Fruit fly (Drosophila melanogaster) whole organism, embryonic: Measurements from ENCODE around the gene CG42728.

ENCODE experiments used
- Abd-B ChIP-seq: fragments of 200-800 bp; sonication (Bioruptor generic); optimal IDR thresholded peaks from 2 replicates; lab custom pipeline; 2018; ENCODE audit warnings: missing biosample characterization, mild to moderate bottlenecking, missing genetic modification characterization, moderate library complexity
- Ada2b ChIP-seq: fragments of 200-800 bp; sonication (Bioruptor generic); IDR thresholded peaks from 2 replicates; pipeline ENCODE4 v1.3.6; 2022; ENCODE audit warnings: missing biosample characterization, missing genetic modification characterization
- Asciz ChIP-seq: fragments of 200-800 bp; sonication (Bioruptor generic); optimal IDR thresholded peaks from 2 replicates; lab custom pipeline; 2017; ENCODE audit warnings: missing biosample characterization, mild to moderate bottlenecking, missing genetic modification characterization, missing genetic modification reagents
- Blimp-1 ChIP-seq: fragments of 200-800 bp; sonication (Bioruptor generic); optimal IDR thresholded peaks from 3 replicates; lab custom pipeline; 2018; ENCODE audit warnings: missing biosample characterization, missing genetic modification characterization, mild to moderate bottlenecking, moderate library complexity, missing genetic modification reagents
- CG11247 ChIP-seq: fragments of 200-800 bp; sonication (Bioruptor generic); IDR thresholded peaks from 2 replicates; pipeline ENCODE4 v1.3.6; 2022; ENCODE audit warnings: missing biosample characterization, missing genetic modification characterization
- CG11560 ChIP-seq: fragments of 200-800 bp; sonication (Bioruptor generic); IDR thresholded peaks from 3 replicates; pipeline ENCODE4 v1.3.6; 2022; ENCODE audit warnings: missing biosample characterization, missing genetic modification characterization
- CG11695 ChIP-seq: fragments of 200-800 bp; sonication (Bioruptor generic); IDR thresholded peaks from 3 replicates; pipeline ENCODE4 v1.3.6; 2022; ENCODE audit warnings: missing biosample characterization, missing genetic modification characterization
- CG1233 ChIP-seq: fragments of 200-800 bp; sonication (Bioruptor generic); optimal IDR thresholded peaks from 4 replicates; lab custom pipeline; 2018; ENCODE audit warnings: missing biosample characterization, mild to moderate bottlenecking, missing genetic modification characterization
- CG15011 ChIP-seq: fragments of 200-800 bp; sonication (Bioruptor generic); optimal IDR thresholded peaks from 3 replicates; lab custom pipeline; 2018; ENCODE audit warnings: missing biosample characterization, mild to moderate bottlenecking, missing genetic modification characterization
- CG17361 ChIP-seq: fragments of 200-800 bp; sonication (Bioruptor generic); IDR thresholded peaks from 3 replicates; pipeline ENCODE4 v1.3.6; 2022; ENCODE audit warnings: missing biosample characterization, missing genetic modification characterization
- CG2202 ChIP-seq: fragments of 200-800 bp; sonication (Bioruptor generic); optimal IDR thresholded peaks from 2 replicates; lab custom pipeline; 2018; ENCODE audit warnings: missing biosample characterization, mild to moderate bottlenecking, missing genetic modification characterization
- CG32767 ChIP-seq: fragments of 200-800 bp; sonication (Bioruptor generic); IDR thresholded peaks from 2 replicates; pipeline ENCODE4 v1.3.6; 2022; ENCODE audit warnings: missing biosample characterization, missing genetic modification characterization
- CG32772 ChIP-seq: fragments of 200-800 bp; sonication (Bioruptor generic); IDR thresholded peaks from 2 replicates; pipeline ENCODE4 v1.3.6; 2022; ENCODE audit warnings: missing biosample characterization, missing genetic modification characterization
- CG4282 ChIP-seq: fragments of 200-800 bp; sonication (Bioruptor generic); optimal IDR thresholded peaks from 2 replicates; lab custom pipeline; 2016; ENCODE audit warnings: missing biosample characterization, missing genetic modification characterization
- CG4328 ChIP-seq: fragments of 200-800 bp; sonication (Bioruptor generic); optimal IDR thresholded peaks from 3 replicates; lab custom pipeline; 2017; ENCODE audit warnings: missing biosample characterization, missing genetic modification reagents, missing genetic modification characterization
- CG43689 ChIP-seq: fragments of 200-800 bp; sonication (Bioruptor generic); IDR thresholded peaks from 2 replicates; pipeline ENCODE4 v1.3.6; 2022; ENCODE audit warnings: missing biosample characterization, missing genetic modification characterization
- CG4424 ChIP-seq: fragments of 200-800 bp; sonication (Bioruptor generic); optimal IDR thresholded peaks from 3 replicates; lab custom pipeline; 2016; ENCODE audit warnings: missing biosample characterization, missing genetic modification characterization
- CG5180 ChIP-seq: fragments of 200-800 bp; sonication (Bioruptor generic); optimal IDR thresholded peaks from 3 replicates; lab custom pipeline; 2017; ENCODE audit warnings: missing biosample characterization, missing genetic modification characterization, mild to moderate bottlenecking, moderate library complexity, missing genetic modification reagents
- CG6175 ChIP-seq: fragments of 200-800 bp; sonication (Bioruptor generic); IDR thresholded peaks from 3 replicates; pipeline ENCODE4 v1.3.6; 2022; ENCODE audit warnings: missing biosample characterization, missing genetic modification characterization
- CG6813 ChIP-seq: fragments of 200-800 bp; sonication (Bioruptor generic); optimal IDR thresholded peaks from 2 replicates; lab custom pipeline; 2017; ENCODE audit warnings: missing biosample characterization, missing genetic modification characterization, mild to moderate bottlenecking, moderate library complexity, missing genetic modification reagents
- CG9797 ChIP-seq: fragments of 200-800 bp; sonication (Bioruptor generic); optimal IDR thresholded peaks from 3 replicates; lab custom pipeline; 2018; ENCODE audit warnings: missing biosample characterization, mild to moderate bottlenecking, missing genetic modification characterization
- Dad ChIP-seq: fragments of 200-800 bp; sonication (Bioruptor generic); optimal IDR thresholded peaks from 3 replicates; lab custom pipeline; 2016; ENCODE audit warnings: missing biosample characterization, missing genetic modification characterization
- Doc2 ChIP-seq: fragments of 200-800 bp; sonication (Bioruptor generic); IDR thresholded peaks from 2 replicates; pipeline ENCODE4 v1.3.6; 2022; ENCODE audit warnings: missing biosample characterization, missing genetic modification characterization
- Ets97D ChIP-seq: fragments of 200-800 bp; sonication (Bioruptor generic); optimal IDR thresholded peaks from 3 replicates; lab custom pipeline; 2016; ENCODE audit warnings: missing biosample characterization, missing genetic modification characterization
- Fer2 ChIP-seq: fragments of 200-800 bp; sonication (Bioruptor generic); optimal IDR thresholded peaks from 2 replicates; lab custom pipeline; 2018; ENCODE audit warnings: missing biosample characterization, mild to moderate bottlenecking, missing genetic modification characterization, moderate library complexity
- MTF-1 ChIP-seq: fragments of 200-800 bp; sonication (Bioruptor generic); optimal IDR thresholded peaks from 2 replicates; lab custom pipeline; 2018; ENCODE audit warnings: missing biosample characterization, mild to moderate bottlenecking, missing genetic modification characterization, borderline replicate concordance
- Nf-YA ChIP-seq: fragments of 200-800 bp; sonication (Bioruptor generic); IDR thresholded peaks from 2 replicates; pipeline ENCODE4 v1.3.6; 2022; ENCODE audit warnings: missing biosample characterization, missing genetic modification characterization
- Nf-YB ChIP-seq: fragments of 200-800 bp; sonication (Bioruptor generic); optimal IDR thresholded peaks from 3 replicates; lab custom pipeline; 2019; ENCODE audit warnings: missing biosample characterization, mild to moderate bottlenecking, missing genetic modification characterization, moderate library complexity
- Six4 ChIP-seq: fragments of 200-800 bp; sonication (Bioruptor generic); optimal IDR thresholded peaks from 2 replicates; lab custom pipeline; 2016; ENCODE audit warnings: missing biosample characterization, missing genetic modification characterization
- Sry-β ChIP-seq: fragments of 200-800 bp; sonication (Bioruptor generic); optimal IDR thresholded peaks from 2 replicates; lab custom pipeline; 2018; ENCODE audit warnings: missing biosample characterization, mild to moderate bottlenecking, missing genetic modification characterization, moderate library complexity
- ac ChIP-seq: fragments of 200-800 bp; sonication (Bioruptor generic); optimal IDR thresholded peaks from 3 replicates; lab custom pipeline; 2017; ENCODE audit warnings: missing biosample characterization, mild to moderate bottlenecking, missing genetic modification characterization
- ara ChIP-seq: fragments of 200-800 bp; sonication (Bioruptor generic); IDR thresholded peaks from 2 replicates; pipeline ENCODE4 v1.3.6; 2022; ENCODE audit warnings: missing biosample characterization, missing genetic modification characterization
- cas ChIP-seq: fragments of 200-800 bp; sonication (Bioruptor generic); IDR thresholded peaks from 2 replicates; pipeline ENCODE4 v1.3.6; 2022; ENCODE audit warnings: missing biosample characterization, missing genetic modification characterization
- cato ChIP-seq: fragments of 200-800 bp; sonication (Bioruptor generic); optimal IDR thresholded peaks from 2 replicates; lab custom pipeline; 2016; ENCODE audit warnings: missing biosample characterization, missing genetic modification characterization, borderline replicate concordance
- chif ChIP-seq, 2 experiments: fragments of 200-800 bp; sonication (Bioruptor generic); optimal IDR thresholded peaks; 3 replicates each; lab custom pipeline; 2016; ENCODE audit warnings: missing biosample characterization in 2 of 2, missing genetic modification characterization in 2 of 2
- crp ChIP-seq, 2 experiments: fragments of 200-800 bp; sonication (Bioruptor generic); optimal IDR thresholded peaks; 2 replicates in 1 of 2; 3 replicates in 1 of 2; lab custom pipeline; 2017; ENCODE audit warnings: missing biosample characterization in 2 of 2, missing genetic modification characterization in 2 of 2, mild to moderate bottlenecking in 1 of 2, moderate library complexity in 1 of 2
- dan ChIP-seq: fragments of 200-800 bp; sonication (Bioruptor generic); IDR thresholded peaks from 2 replicates; pipeline ENCODE4 v1.3.6; 2022; ENCODE audit warnings: missing biosample characterization, missing genetic modification characterization
- dimm ChIP-seq: fragments of 200-800 bp; sonication (Bioruptor generic); IDR thresholded peaks from 2 replicates; pipeline ENCODE4 v1.3.6; 2022; ENCODE audit warnings: missing biosample characterization, missing genetic modification characterization
- dmrt99B ChIP-seq: fragments of 200-800 bp; sonication (Bioruptor generic); optimal IDR thresholded peaks from 2 replicates; lab custom pipeline; 2018; ENCODE audit warnings: missing biosample characterization, mild to moderate bottlenecking, missing genetic modification characterization, moderate library complexity
- grn ChIP-seq: fragments of 200-800 bp; sonication (Bioruptor generic); optimal IDR thresholded peaks from 3 replicates; lab custom pipeline; 2017; ENCODE audit warnings: missing biosample characterization, missing genetic modification characterization
- maf-S ChIP-seq: fragments of 200-800 bp; sonication (Bioruptor generic); optimal IDR thresholded peaks from 2 replicates; lab custom pipeline; 2016; ENCODE audit warnings: missing biosample characterization, missing genetic modification characterization
- mirr ChIP-seq: fragments of 200-800 bp; sonication (Bioruptor generic); optimal IDR thresholded peaks from 3 replicates; lab custom pipeline; 2018; ENCODE audit warnings: missing biosample characterization, mild to moderate bottlenecking, missing genetic modification characterization
- nerfin-1 ChIP-seq: fragments of 200-800 bp; sonication (Bioruptor generic); optimal IDR thresholded peaks from 3 replicates; lab custom pipeline; 2019; ENCODE audit warnings: missing biosample characterization, mild to moderate bottlenecking, missing genetic modification characterization, moderate library complexity
- pnt ChIP-seq: fragments of 200-800 bp; sonication (Bioruptor generic); optimal IDR thresholded peaks from 3 replicates; lab custom pipeline; 2016; ENCODE audit warnings: missing biosample characterization, missing genetic modification characterization
- prd ChIP-seq, 3 experiments: fragments of >200 bp in 2 of 3; fragments of 200-800 bp in 1 of 3; sonication (Bioruptor generic) in 1 of 3; optimal IDR thresholded peaks in 2 of 3; IDR thresholded peaks in 1 of 3; 2 replicates in 2 of 3; 3 replicates in 1 of 3; pipeline versions ENCODE4 v1.3.6 to Lab custom; 2017 to 2022; ENCODE audit warnings: missing biosample characterization in 1 of 3, missing genetic modification characterization in 1 of 3
- slp2 ChIP-seq: fragments of 200-800 bp; sonication (Bioruptor generic); optimal IDR thresholded peaks from 2 replicates; lab custom pipeline; 2016; ENCODE audit warnings: missing biosample characterization, missing genetic modification characterization
- vfl ChIP-seq: fragments of 200-800 bp; sonication (Bioruptor generic); optimal IDR thresholded peaks from 2 replicates; lab custom pipeline; 2016; ENCODE audit warnings: missing biosample characterization, missing genetic modification characterization
- wek ChIP-seq: fragments of 200-800 bp; sonication (Bioruptor generic); optimal IDR thresholded peaks from 3 replicates; lab custom pipeline; 2018; ENCODE audit warnings: missing biosample characterization, mild to moderate bottlenecking, missing genetic modification characterization, moderate library complexity

Gene CG42728

DNA sequence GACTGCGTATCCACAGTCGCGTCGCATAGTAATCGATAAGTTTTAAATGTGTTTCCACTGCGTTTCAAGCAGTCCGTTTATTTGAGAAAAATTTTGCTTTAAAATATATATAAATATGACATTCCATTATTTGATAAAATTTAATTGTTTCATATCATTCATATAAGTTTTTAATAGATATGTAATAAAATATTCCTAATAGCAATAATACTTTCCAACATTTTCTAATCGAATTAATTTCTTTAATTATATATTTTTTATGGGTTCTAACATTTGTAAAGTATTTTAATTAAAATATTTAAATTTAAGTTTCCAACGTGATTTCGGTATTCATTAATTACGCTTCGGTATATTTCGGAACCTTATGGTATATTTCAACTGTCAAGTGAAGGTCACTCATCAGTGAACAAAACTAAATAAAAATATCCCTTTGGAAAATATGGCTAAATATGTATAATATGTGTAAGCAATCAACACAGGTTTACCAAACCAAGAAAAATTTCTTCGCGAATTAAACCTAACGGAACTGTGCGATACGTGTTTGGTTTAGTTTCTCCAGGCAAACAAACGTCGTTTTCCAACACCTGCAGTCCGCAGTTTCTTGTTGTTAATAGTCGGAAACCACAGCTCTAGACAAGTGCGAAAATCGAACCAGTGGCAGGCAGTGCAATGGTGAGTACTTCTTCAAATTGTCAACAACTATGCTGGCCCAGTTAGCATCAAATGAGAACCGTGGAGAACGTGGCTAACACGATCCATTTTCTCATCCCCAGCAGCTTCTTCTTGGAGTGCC is 35.3 kb upstream of the CG42728 start, which contains the start of the genes CG7739 and SCCRO (continued):
- TF ChIP-seq dmrt99B (tag; lab: Kevin White, UChicago) = no peak
- TF ChIP-seq CG2202 (tag; lab: Kevin White, UChicago) = no peak
- no peak for TF ChIP-seq dan (GFP tag; lab: Robert Waterston, UW)
- no peak for TF ChIP-seq slp2 (GFP tag; lab: Kevin White, UChicago)
- TF ChIP-seq CG11560 = no peak; the same call in 2 of the 3 replicates
- no peak for TF ChIP-seq wek (GFP tag; lab: Kevin White, UChicago)
- TF ChIP-seq cato = peak; percentile 5
- peak; percentile 19 for TF ChIP-seq Dad (GFP tag; lab: Kevin White, UChicago)
- peak; percentile 30 for TF ChIP-seq Ets97D (GFP tag; lab: Kevin White, UChicago)
- TF ChIP-seq Nf-YA (GFP tag; lab: Robert Waterston, UW) = no peak
- no peak for TF ChIP-seq grn (GFP tag; lab: Kevin White, UChicago)
- peak; percentile 27 for TF ChIP-seq Nf-YB (GFP tag; lab: Kevin White, UChicago)
- no peak for TF ChIP-seq CG4282 (GFP tag; lab: Kevin White, UChicago)
- TF ChIP-seq CG9797 = peak; percentile 49
- TF ChIP-seq Six4 (GFP tag; lab: Kevin White, UChicago) = no peak
- TF ChIP-seq chif (GFP tag; optimal IDR thresholded peaks at IDR 0.05; lab: Kevin White, UChicago) = no peak
- TF ChIP-seq Ada2b (GFP tag; lab: Robert Waterston, UW) = peak; percentile 69
- no peak for TF ChIP-seq Blimp-1 (GFP tag; lab: Kevin White, UChicago)
- TF ChIP-seq prd (optimal IDR thresholded peaks at IDR 0.05; lab: Kevin White, UChicago) = no peak
- TF ChIP-seq prd (GFP tag; IDR thresholded peaks at IDR 0.05; lab: Robert Waterston, UW) = peak; percentile 51; the same call in 1 of the 3 replicates
- no peak for TF ChIP-seq CG6175 (GFP tag; lab: Robert Waterston, UW)
- TF ChIP-seq Abd-B (GFP tag; lab: Kevin White, UChicago) = peak; percentile 68
- TF ChIP-seq CG5180 (GFP tag; lab: Kevin White, UChicago) = no peak
- TF ChIP-seq CG32772 = peak; percentile 58
- peak in 1 of 2 experiments; percentile 70 for TF ChIP-seq crp (GFP tag; optimal IDR thresholded peaks at IDR 0.05; lab: Kevin White, UChicago)
- peak; percentile 43; the same call in 1 of the 2 replicates for TF ChIP-seq CG32767 (GFP tag; lab: Robert Waterston, UW)
- TF ChIP-seq ara (GFP tag; lab: Robert Waterston, UW) = no peak
- no peak for TF ChIP-seq pnt (GFP tag; lab: Kevin White, UChicago)
- no peak for TF ChIP-seq dimm (GFP tag; lab: Robert Waterston, UW)
- no peak for TF ChIP-seq CG15011 (GFP tag; lab: Kevin White, UChicago)
- peak; percentile 14 for TF ChIP-seq vfl (GFP tag; lab: Kevin White, UChicago)
- no peak for TF ChIP-seq Doc2 (GFP tag; lab: Robert Waterston, UW)
- TF ChIP-seq CG6813 (GFP tag; lab: Kevin White, UChicago) = no peak
- TF ChIP-seq mirr (GFP tag; lab: Kevin White, UChicago) = no peak
- peak; percentile 56; the same call in 1 of the 2 replicates for TF ChIP-seq CG11247 (GFP tag; lab: Robert Waterston, UW)
- TF ChIP-seq nerfin-1 = peak; percentile 5
- TF ChIP-seq CG43689 (GFP tag; lab: Robert Waterston, UW) = no peak
- no peak for TF ChIP-seq Sry-β
- TF ChIP-seq cas (GFP tag; lab: Robert Waterston, UW) = peak; percentile 78
- no peak for TF ChIP-seq Asciz
- TF ChIP-seq Fer2 = peak; percentile 56
- TF ChIP-seq CG4424 (GFP tag; lab: Kevin White, UChicago) = peak; percentile 54
- TF ChIP-seq CG11695 (GFP tag; lab: Robert Waterston, UW) = peak; percentile 75
- no peak for TF ChIP-seq MTF-1 (GFP tag; lab: Kevin White, UChicago)
- peak; percentile 24 for TF ChIP-seq CG1233 (GFP tag; lab: Kevin White, UChicago)
- no peak for TF ChIP-seq maf-S (GFP tag; lab: Kevin White, UChicago)
- peak; percentile 0 for TF ChIP-seq CG4328 (GFP tag; lab: Kevin White, UChicago)
- peak; percentile 85 for TF ChIP-seq CG17361 (GFP tag; lab: Robert Waterston, UW)
- no peak for TF ChIP-seq ac (GFP tag; lab: Kevin White, UChicago)
